Fruit fly (Drosophila melanogaster) S2 (cell line): Measurements from ENCODE around the gene CG43391.

ENCODE experiments used
- CG8478 ChIP-seq: fragments of >200 bp; optimal IDR thresholded peaks from 2 replicates; lab custom pipeline; 2018
- CTCF ChIP-seq, 2 experiments: fragments of >200 bp; optimal IDR thresholded peaks; 2 replicates each; lab custom pipeline; 2018

The CG43391 gene

DNA sequence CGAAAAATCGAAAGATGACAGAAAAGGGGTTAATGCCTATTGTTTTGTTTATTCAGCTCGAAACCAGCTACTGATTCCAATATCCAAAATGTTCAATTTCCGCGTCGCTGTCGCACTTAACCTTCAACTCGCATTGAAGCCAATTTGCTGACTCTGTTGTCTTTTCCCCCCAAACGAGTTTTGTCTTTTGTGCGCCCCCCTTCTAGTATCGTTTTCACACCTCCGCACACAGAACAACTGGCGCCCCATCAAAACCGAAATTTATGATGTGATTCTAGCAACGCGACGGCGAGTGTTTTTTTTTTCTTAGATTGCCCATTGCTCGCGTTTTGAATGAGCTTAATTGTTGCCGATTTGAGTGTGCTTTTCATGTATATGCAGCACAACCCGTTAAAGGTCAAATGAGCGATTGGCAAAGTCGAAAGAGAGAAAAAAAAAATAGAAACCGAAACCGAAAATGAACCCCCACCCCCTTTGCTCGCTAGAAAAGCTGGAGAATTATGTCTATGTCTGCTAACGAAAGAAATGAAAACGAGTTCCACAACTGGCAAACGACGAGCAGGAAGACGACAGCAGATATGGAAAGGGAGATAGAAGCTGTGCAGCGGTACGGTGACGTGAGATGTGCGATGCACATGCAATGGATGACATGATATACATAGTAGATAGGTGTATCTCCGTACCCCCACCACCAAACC is 30.3 kb downstream of the CG43391 start:
- TF ChIP-seq CTCF (optimal IDR thresholded peaks at IDR 0.05; lab: Kevin White, UChicago) (no peak), CG8478 (lab: Kevin White, UChicago) (no peak)

DNA sequence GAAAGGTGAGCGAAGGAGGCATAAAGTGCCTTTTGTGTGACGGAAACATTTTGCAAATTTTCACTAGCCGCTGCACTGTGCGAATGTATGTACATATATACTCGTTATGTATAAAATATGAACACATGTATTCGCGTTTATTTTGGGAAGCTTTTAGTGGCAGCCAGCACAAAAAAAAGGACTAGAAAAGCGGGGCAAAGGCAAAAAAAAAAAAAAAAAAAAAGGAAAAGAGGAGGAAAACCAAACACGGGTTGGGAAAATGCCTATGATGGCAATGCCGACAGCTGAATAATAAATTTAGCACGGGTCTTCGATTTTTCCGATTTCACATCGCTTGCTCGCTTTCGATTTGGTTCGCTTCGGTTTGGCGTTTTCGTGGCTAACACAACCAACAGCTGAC is 31.4 kb downstream of the CG43391 start:
- no peak for TF ChIP-seq CTCF (optimal IDR thresholded peaks at IDR 0.05; lab: Kevin White, UChicago)
- TF ChIP-seq CG8478 (lab: Kevin White, UChicago), result no peak

DNA sequence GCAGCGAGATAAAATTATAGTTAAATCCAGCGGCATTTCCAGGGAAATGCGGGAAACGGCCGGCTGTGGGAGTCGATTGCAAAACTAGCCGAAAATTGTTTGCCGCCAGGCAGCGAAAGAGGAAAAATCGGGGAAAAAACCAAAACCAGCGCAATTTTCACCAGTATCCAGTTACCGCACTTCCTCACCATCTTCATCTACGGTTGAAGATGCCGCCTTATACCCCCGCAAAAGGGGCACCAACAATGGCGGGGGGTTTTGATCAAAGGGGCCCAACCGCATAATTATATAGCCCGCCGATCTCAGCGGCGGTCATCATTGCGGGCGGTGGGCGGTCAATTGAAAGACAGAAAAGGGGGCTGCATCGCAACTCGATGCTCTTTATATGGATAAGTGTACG is 32.8 kb downstream of the CG43391 start:
- TF ChIP-seq CG8478 (lab: Kevin White, UChicago), result no peak
- TF ChIP-seq CTCF (optimal IDR thresholded peaks at IDR 0.05; lab: Kevin White, UChicago), result no peak

DNA sequence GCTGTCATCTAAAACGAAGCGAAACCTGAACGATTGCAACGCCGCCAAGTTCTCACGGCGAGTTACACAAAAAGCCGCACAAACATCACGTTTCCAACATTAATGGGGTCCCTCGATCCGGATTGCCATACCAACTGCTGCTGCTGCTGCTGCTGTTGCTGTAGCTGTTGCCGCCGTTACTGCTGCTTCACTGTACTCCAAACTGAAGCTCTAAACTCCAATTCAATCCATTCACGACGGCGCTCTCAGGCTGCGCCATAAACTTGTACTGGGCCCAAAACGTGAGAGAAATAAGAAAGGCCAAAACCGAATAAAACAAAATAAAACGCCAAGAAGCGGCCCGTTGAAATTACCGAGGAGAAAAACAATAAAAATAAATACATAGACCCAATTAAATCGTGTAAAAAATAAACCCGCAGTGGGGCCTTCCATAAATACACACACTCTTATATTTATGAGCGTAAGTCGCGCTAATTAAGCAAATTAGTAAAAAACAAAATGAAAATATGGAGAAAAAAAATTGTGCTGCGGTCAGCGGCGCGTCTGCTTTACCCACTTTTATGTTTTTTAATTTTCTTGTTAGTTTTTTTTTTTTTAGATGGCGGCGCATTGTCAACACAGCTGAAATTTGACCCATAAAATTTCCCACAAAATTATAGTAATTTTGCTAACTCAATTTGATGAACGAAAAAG is 33.4 kb downstream of the CG43391 start:
- TF ChIP-seq CG8478 (lab: Kevin White, UChicago) (no peak), CTCF (optimal IDR thresholded peaks at IDR 0.05; lab: Kevin White, UChicago) (no peak)

DNA sequence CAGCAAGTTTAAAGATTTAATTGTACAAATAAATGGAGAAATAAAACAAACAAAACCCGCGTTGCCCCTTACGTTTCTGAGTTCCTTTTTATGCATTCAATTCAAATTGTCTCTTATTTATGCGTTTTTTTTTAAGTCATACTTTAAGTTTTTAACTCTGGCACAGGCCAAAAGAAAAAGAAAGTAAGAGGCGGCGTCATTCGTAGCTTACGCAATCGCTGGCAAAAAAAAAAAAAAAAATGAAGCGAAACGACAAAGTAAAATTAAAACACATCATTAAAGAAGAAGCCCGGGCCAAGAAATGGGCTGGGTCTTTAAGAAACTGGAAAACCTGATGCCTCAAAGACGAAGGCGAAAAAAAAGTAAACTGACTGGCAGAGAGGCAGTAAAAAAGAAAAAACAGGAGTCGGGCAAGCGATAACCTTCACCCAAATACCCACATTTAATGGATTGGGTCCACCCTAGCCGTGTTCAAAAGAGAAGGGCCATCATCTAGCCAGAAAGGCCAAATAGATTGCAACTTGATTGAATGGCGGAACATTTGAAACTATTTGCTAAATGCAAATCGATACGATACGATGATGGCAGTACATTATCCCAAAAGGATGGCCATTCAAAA is 37.0 kb downstream of the CG43391 start:
- no peak for TF ChIP-seq CG8478 (lab: Kevin White, UChicago)
- TF ChIP-seq CTCF (optimal IDR thresholded peaks at IDR 0.05; lab: Kevin White, UChicago), result no peak

DNA sequence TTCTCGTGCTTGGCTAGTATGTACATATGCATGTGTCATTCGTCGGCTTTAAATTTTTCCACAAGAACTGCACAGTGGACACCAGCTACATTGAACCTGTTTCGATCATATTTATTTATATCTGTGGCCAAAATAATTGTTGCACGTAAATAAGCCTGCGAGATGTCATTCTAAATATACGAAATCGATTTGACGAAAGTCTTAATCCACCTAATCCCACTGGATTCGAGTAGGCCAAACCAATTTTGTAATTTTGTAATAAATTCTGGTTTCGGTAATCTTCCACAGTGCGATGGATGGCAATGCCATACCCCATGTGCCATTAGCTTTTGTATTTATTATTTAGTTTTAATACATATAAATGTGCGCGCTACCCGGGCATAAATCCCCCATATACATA is 37.9 kb downstream of the CG43391 start:
- TF ChIP-seq CG8478 (lab: Kevin White, UChicago) (no peak), CTCF (optimal IDR thresholded peaks at IDR 0.05; lab: Kevin White, UChicago) (no peak)

DNA sequence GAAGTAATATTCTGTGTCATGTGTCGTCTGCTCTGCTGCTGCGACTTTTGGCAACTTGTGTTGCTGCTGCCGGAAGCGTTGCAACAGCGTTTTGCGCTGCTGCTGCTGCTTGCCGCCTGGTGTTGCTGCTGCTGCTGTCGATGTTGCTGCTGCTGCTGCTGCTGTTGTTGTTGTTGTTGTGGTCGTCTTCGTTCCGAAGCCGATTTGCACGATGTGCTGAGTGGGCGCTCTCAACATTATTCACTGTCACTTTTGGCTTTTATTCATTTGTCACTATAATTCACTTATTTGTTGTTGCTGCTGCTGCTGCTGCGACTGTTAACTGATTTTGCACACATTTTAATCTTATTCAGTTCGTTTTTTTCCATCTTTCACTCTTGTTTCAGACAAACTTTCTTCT is 38.4 kb downstream of the CG43391 start:
- no peak for TF ChIP-seq CTCF (optimal IDR thresholded peaks at IDR 0.05; lab: Kevin White, UChicago)
- TF ChIP-seq CG8478 (lab: Kevin White, UChicago), result no peak

DNA sequence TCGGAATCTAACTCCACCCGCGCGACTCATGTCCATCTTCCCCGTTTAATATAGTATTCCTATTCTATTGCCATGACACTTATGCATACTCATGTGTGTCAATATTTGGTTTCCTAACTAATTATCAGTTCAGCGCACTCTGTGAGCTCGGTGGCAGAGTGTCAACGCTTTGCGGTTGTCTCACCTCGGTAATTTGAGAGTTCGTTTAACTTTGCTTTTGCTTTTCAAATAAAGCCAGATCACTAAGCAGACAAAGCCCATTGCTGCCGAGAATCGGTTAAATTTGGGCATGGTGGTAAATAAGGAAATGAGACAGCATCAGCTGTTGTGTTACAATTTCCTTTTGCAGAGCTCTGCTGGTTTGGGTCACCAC is 40.5 kb downstream of the CG43391 start:
- no peak for TF ChIP-seq CG8478 (lab: Kevin White, UChicago)
- no peak for TF ChIP-seq CTCF (optimal IDR thresholded peaks at IDR 0.05; lab: Kevin White, UChicago)

DNA sequence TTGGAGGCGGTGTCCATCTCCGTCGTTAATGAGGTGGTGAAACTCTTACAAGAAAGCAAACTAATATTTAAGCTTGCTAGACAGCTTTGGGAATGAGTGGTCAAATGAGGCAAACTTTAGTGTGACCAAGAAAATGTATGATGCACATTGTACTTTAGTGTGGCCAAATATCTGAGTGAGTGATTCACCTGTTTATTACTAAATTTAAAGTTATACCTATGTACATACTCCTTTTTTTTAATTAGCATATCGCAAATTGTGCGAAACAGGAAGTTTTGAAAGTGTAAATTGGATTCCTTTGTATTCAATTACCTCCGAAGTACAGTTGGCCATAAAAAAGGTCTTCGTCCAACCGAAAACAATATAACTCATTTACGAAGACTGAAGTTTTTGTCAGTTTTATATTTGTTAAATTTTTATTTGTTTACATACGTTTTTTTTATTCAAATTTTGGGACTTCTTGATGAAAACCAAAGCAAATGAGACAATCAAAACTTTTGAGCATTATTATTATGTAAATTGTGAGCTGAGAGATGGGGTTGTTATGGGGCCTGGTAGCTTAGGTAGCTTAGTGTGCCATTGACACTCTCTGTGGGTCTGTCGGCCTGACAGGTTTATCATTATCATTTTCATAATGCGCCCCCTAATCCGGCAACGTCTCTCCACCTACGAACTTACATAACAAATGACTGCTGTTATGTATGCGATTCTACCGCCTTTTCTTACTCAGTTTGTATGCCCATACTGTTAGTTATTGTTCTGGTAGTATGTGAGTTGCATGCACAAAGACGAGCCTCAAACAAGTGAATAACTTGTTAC is 41.1 kb downstream of the CG43391 start:
- TF ChIP-seq CTCF (optimal IDR thresholded peaks at IDR 0.05; lab: Kevin White, UChicago) (no peak), CG8478 (lab: Kevin White, UChicago) (no peak)

DNA sequence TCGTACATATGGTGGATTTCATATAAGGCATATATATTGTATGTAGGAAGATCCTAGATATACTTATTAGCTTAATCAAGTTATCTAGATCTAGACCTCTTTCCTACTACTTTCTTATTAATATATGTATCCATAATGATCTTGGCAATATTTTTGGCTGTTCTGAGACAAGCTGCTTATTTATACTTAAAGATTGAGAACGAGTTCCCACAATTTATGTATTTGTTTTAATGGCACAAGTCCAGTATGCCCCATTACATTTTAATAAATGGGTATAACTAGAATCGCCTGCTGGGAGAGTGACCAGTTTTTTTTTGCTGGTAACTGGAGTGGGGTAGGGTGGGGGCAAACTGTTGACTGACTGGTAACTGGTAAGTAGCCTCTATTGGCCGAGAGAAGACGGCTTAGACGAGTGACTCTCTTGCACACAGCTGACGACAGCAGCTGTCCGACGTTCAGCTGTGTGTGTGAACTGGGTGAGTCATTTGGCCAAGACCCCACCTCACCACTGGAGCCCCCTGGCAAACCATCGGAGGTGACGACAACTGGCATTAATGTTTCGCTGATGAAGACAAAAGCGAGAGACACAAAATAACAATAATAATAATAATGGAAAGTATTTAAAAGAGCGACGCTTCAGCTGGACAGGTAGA is 43.9 kb downstream of the CG43391 start:
- TF ChIP-seq CTCF (optimal IDR thresholded peaks at IDR 0.05; lab: Kevin White, UChicago), result no peak
- no peak for TF ChIP-seq CG8478 (lab: Kevin White, UChicago)

DNA sequence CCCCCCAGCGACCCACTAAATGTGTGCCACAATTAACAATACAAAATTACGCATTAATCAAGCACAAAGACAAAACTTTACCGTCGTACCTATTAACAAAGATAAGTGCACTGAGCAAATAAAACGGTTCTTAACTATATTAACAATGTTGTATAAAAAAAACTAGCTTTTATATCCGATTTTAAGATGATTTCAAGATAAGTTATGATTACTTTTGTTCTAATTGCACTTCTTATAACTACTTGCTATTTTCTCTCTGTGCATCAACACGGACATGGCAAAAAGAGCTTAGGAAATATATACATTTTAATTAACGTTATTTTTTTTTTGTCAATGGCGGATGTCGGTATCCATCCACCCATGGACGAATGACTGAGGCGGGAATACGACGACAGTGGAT is 44.7 kb downstream of the CG43391 start:
- TF ChIP-seq CG8478 (lab: Kevin White, UChicago) (no peak), CTCF (optimal IDR thresholded peaks at IDR 0.05; lab: Kevin White, UChicago) (no peak)

DNA sequence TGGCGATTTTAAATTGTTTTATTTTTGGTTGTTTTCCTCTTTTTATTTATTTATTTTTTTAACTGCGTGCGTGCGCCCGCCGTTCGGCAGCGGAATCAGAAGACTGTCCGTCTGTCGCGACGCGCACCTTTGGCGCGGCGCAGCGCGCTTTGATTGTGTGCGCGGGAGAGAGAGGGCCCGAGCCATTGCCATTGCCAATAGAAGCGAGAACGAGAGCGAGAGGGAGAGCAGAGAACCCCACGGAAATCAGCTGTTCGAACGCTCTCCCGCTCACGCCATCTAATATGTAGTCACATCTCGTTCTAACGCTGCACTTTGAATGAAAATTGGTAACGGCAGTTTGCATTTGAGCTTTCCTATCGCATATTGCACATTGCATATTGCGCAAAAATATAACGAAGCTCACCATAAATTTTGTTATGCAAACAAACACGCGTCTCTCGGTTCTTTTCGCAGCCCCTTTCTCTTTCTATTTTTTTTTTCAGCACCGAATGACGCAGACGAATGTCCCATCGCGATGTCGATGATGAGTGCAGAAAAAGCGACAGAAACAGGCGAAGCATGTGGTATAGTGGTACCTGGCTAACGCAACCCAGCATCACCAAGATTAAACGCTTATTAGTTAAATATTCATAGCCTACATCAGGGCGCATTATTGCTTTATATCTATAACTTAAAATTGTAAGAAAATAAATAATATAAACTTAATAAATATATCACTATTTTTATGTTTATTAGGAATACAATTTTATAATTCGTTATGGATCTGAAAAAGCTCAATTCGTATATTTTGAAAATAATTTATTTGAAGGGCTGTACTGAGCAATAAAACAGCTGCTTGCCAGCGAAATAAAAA is 46.2 kb downstream of the CG43391 start:
- TF ChIP-seq CTCF (optimal IDR thresholded peaks at IDR 0.05; lab: Kevin White, UChicago), result no peak
- no peak for TF ChIP-seq CG8478 (lab: Kevin White, UChicago)

DNA sequence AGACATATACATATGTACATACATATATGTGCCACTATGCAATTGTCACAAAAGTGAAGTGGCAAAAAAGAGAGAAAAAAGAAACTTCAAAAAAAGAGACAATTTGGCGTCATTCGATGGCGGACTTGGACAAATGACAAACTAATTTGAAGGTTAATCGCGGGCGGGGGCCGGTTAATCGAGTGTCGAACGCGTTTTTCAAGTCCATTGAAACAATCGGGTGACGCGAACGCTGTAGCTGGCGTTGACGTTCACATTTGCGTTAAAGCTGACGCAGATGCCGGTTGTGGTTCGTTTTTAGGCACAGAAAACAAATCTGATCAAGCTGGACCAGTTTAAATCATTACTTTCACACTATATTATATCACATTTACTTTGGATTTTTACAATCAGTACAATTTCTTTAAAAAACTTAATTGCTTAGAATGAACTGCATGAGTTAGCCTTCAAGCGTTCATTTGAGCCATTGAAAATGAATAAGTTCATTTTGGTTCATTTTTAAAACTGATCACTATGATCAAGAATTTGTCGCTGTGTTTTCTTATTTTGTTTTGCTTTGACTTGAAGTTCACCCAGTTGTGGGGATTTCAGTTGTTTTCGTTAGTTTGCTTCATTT is 47.0 kb downstream of the CG43391 start:
- TF ChIP-seq CG8478 (lab: Kevin White, UChicago) (no peak), CTCF (optimal IDR thresholded peaks at IDR 0.05; lab: Kevin White, UChicago) (no peak)
